Worm (Caenorhabditis elegans): ENCODE results near the gene sop-2.

DNA sequence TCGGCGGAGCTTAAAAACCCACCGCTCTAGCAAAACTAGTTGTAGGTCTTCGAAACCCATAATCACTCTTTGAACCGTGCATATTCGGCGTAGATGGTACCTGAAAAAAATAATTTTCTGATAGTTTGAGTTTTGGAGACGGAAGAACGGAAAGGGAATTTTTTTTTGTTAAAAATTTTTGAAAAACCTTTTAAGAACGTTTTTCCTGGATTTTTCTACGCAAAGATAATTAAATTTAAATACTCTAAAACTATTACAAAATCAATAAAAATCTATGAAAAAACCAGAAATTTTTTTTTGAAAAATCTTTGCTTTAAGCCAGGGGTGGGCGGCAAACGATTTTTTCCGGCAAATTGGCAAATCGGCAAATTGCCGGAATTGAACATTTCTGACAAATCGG is 39.7 kb downstream of the sop-2 start, which contains the start of gene marc-5:
- TF ChIP-seq tbx-11 (GFP tag; IDR thresholded peaks at IDR 0.05) = no peak
- no peak for TF ChIP-seq ceh-36 (tag; optimal IDR thresholded peaks at IDR 0.05)
- no peak for TF ChIP-seq hmbx-1 (tag; optimal IDR thresholded peaks at IDR 0.05)
- TF ChIP-seq F13C5.2 (tag; optimal IDR thresholded peaks at IDR 0.05) = no peak
- no peak for TF ChIP-seq ama-1 (optimal IDR thresholded peaks at IDR 0.05)
- TF ChIP-seq flt-1 (GFP tag; IDR thresholded peaks at IDR 0.05) = no peak
- no peak for TF ChIP-seq pes-1 (GFP tag; IDR thresholded peaks at IDR 0.05)
- TF ChIP-seq hnd-1 (tag; optimal IDR thresholded peaks at IDR 0.05) = no peak
- no peak for TF ChIP-seq aly-1 (tag; optimal IDR thresholded peaks at IDR 0.05)
- TF ChIP-seq tbx-37 (GFP tag; conservative IDR thresholded peaks at IDR 0.05) = no peak
- TF ChIP-seq sea-1 (GFP tag; conservative IDR thresholded peaks at IDR 0.05) = no peak
- no peak for TF ChIP-seq ceh-13 (GFP tag; optimal IDR thresholded peaks at IDR 0.05)
- no peak for TF ChIP-seq B0310.2 (tag; optimal IDR thresholded peaks at IDR 0.05)
- no peak for TF ChIP-seq hmg-4 (GFP tag; optimal IDR thresholded peaks at IDR 0.05)
